Worm (Caenorhabditis elegans) whole organism, mixed stage, embryonic: ENCODE measurements around the gene C49C3.21.

ENCODE experiments used
- ces-1 ChIP-seq: fragments of 150-350 bp; optimal IDR thresholded peaks from 2 replicates; lab custom pipeline; 2014; ENCODE audit warnings: missing biosample characterization, missing genetic modification reagents, missing genetic modification characterization
- cnd-1 ChIP-seq: fragments of 200-800 bp; sonication (Bioruptor generic); optimal IDR thresholded peaks from 2 replicates; lab custom pipeline; 2018; ENCODE audit warnings: mild to moderate bottlenecking, missing genetic modification characterization, missing compliant biosample characterization
- elt-1 ChIP-seq: sonication (generic microtip); optimal IDR thresholded peaks from 2 replicates; lab custom pipeline; 2017; ENCODE audit warnings: missing genetic modification characterization, mild to moderate bottlenecking, missing compliant biosample characterization, antibody characterized with exemption, moderate library complexity, borderline replicate concordance; ENCODE audit not compliant: insufficient read depth
- lin-13 ChIP-seq: fragments of 150-350 bp; optimal IDR thresholded peaks from 2 replicates; lab custom pipeline; 2014; ENCODE audit warnings: missing biosample characterization, missing genetic modification characterization
- mep-1 ChIP-seq: fragments of 150-350 bp; optimal IDR thresholded peaks from 2 replicates; lab custom pipeline; 2017; ENCODE audit warnings: missing biosample characterization, missing genetic modification reagents, missing genetic modification characterization, inconsistent platforms
- nhr-12 ChIP-seq: fragments of 150-350 bp; optimal IDR thresholded peaks from 2 replicates; lab custom pipeline; 2014; ENCODE audit warnings: missing biosample characterization, missing genetic modification characterization
- nhr-28 ChIP-seq: fragments of 150-350 bp; optimal IDR thresholded peaks from 2 replicates; lab custom pipeline; 2014; ENCODE audit warnings: missing biosample characterization, missing genetic modification characterization
- nhr-76 ChIP-seq: sonication (generic microtip); optimal IDR thresholded peaks from 2 replicates; lab custom pipeline; 2017; ENCODE audit warnings: missing biosample characterization, missing genetic modification characterization
- sem-2 ChIP-seq: fragments of 200-800 bp; sonication (Bioruptor generic); optimal IDR thresholded peaks from 2 replicates; lab custom pipeline; 2018; ENCODE audit warnings: mild to moderate bottlenecking, missing genetic modification characterization, missing compliant biosample characterization
- snpc-4 ChIP-seq: fragments of 150-350 bp; optimal IDR thresholded peaks from 2 replicates; lab custom pipeline; 2014; ENCODE audit warnings: missing biosample characterization, missing genetic modification characterization
- sptf-1 ChIP-seq: sonication (generic microtip); optimal IDR thresholded peaks from 2 replicates; lab custom pipeline; 2017; ENCODE audit warnings: mild to moderate bottlenecking, missing genetic modification characterization, moderate library complexity, missing compliant biosample characterization
- unc-39 ChIP-seq: fragments of 150-350 bp; optimal IDR thresholded peaks from 2 replicates; lab custom pipeline; 2014; ENCODE audit warnings: missing biosample characterization, missing genetic modification characterization
- unc-62 ChIP-seq: fragments of 150-350 bp; optimal IDR thresholded peaks from 2 replicates; lab custom pipeline; 2014; ENCODE audit warnings: missing biosample characterization, missing genetic modification reagents, missing genetic modification characterization
- ztf-11 ChIP-seq: fragments of 150-350 bp; optimal IDR thresholded peaks from 2 replicates; lab custom pipeline; 2014; ENCODE audit warnings: missing biosample characterization, missing genetic modification characterization

- no peak for TF ChIP-seq cnd-1 (tag; lab: Kevin White, UChicago)
- no peak for TF ChIP-seq snpc-4 (tag; lab: Kevin White, UChicago)
- no peak for TF ChIP-seq nhr-12 (tag; lab: Kevin White, UChicago)
- TF ChIP-seq mep-1 (tag; lab: Kevin White, UChicago) = no peak
- no peak for TF ChIP-seq unc-62 (GFP tag; lab: Kevin White, UChicago)
- TF ChIP-seq ztf-11 (tag; lab: Kevin White, UChicago) = no peak
- no peak for TF ChIP-seq sptf-1 (tag; lab: Kevin White, UChicago)
- no peak for TF ChIP-seq lin-13 (tag; lab: Kevin White, UChicago)
- TF ChIP-seq nhr-76 (tag; lab: Kevin White, UChicago) = no peak
- no peak for TF ChIP-seq ces-1
- no peak for TF ChIP-seq sem-2
- TF ChIP-seq elt-1 (tag; lab: Kevin White, UChicago) = no peak
- TF ChIP-seq unc-39 (tag; lab: Kevin White, UChicago) = no peak
- TF ChIP-seq nhr-28 (tag; lab: Kevin White, UChicago) = no peak
Measured at ce11 chrIV:17320445-17320844, 22.3 kb upstream of the C49C3.21 start, which contains the start of gene C49C3.4.
